Worm (Caenorhabditis elegans): ENCODE data around the gene F53E4.2.
A peak's percentile ranks its signal among the peaks of the same experiment; 100 is the strongest.
"Not testable (repeated sequence)": the region's sequence is repeated elsewhere in the genome, so short reads cannot be mapped to it uniquely, and the experiment has no call there.

Gene F53E4.2

ce11 chrV:15612886-15613285 lies 41.3 kb upstream of the F53E4.2 start, which contains the start of gene str-263:
Gene str-263 (plus strand): TSS chrV:15613186.
- TF ChIP-seq ceh-83 (GFP tag; optimal IDR thresholded peaks at IDR 0.05): no peak
- no peak for TF ChIP-seq nhr-237 (tag; optimal IDR thresholded peaks at IDR 0.05)
- TF ChIP-seq zip-8 (tag; optimal IDR thresholded peaks at IDR 0.05): no peak
- TF ChIP-seq ham-2 (GFP tag; optimal IDR thresholded peaks at IDR 0.05): no peak
- no peak for TF ChIP-seq mep-1 (tag; optimal IDR thresholded peaks at IDR 0.05)

DNA sequence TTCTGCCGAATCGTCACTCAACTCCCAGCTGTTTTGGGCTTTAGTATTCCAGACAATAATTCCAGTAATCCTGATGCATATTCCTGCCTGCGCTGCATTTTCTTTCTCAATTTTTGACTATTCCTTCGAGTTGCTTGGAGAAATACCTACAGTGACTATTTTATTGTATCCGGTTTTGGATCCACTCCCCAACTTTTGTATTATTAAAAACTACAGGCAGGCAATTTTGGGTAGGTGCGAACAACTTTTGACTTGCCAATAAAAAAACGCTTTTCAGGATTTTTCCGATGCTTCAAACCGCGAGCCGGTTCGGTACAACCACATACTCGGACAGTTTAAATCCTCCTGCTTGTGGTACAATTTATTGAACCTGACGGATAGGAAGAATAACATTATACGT lies 39.7 kb upstream of the F53E4.2 start:
- TF ChIP-seq elt-1 (tag; optimal IDR thresholded peaks at IDR 0.05; ENCODE audit: borderline replicate concordance, insufficient read depth) (no peak), ham-2 (GFP tag; optimal IDR thresholded peaks at IDR 0.05) (no peak), nhr-28 (tag; optimal IDR thresholded peaks at IDR 0.05) (no peak), nhr-237 (tag; optimal IDR thresholded peaks at IDR 0.05) (no peak), M03D4.4 (tag; optimal IDR thresholded peaks at IDR 0.05) (no peak), nhr-12 (tag; optimal IDR thresholded peaks at IDR 0.05) (no peak), lin-13 (tag; optimal IDR thresholded peaks at IDR 0.05) (no peak)

- TF ChIP-seq nhr-2 (tag; optimal IDR thresholded peaks at IDR 0.05) (no peak), ceh-83 (GFP tag; optimal IDR thresholded peaks at IDR 0.05) (no peak), ztf-11 (tag; optimal IDR thresholded peaks at IDR 0.05) (no peak), pha-4 (tag; optimal IDR thresholded peaks at IDR 0.05) (no peak), drap-1 (GFP tag; optimal IDR thresholded peaks at IDR 0.05) (no peak), mep-1 (tag; optimal IDR thresholded peaks at IDR 0.05) (no peak)
These were observed 32.7 kb upstream of the F53E4.2 start, which contains the start of gene C55A1.1 for ce11 chrV:15621518-15621917. Gene C55A1.1 (plus strand): TSS chrV:15621818.

DNA sequence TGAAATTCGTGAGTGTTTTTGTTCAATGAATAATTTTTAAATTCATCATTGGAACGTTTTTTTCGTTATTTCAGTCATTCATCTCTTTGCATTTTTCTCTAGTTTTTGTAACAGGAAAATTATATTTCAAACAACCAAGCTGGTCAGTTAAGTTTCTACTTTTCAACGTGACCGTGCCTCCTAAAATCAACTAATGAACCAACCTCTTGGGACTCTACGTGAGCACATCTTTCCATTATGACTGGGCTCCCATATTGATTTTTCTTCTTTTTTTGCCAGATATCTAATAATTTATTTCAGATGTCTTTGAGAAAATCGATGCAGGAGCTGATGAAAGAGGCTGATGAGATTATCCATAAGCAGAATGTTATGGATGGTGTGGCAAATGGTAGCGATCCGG lies 28.7 kb upstream of the F53E4.2 start, which contains the start of gene C55A1.11:
TSS of gene C55A1.11 (plus strand) at position 301 of the 400 bp plus-strand sequence.
- TF ChIP-seq sptf-1 (tag; optimal IDR thresholded peaks at IDR 0.05) (no peak), pha-4 (tag; optimal IDR thresholded peaks at IDR 0.05) (no peak), flh-1 (GFP tag; optimal IDR thresholded peaks at IDR 0.05) (no peak), M03D4.4 (tag; optimal IDR thresholded peaks at IDR 0.05) (no peak), nhr-12 (tag; optimal IDR thresholded peaks at IDR 0.05) (no peak), ceh-43 (GFP tag; optimal IDR thresholded peaks at IDR 0.05) (no peak), ceh-83 (GFP tag; optimal IDR thresholded peaks at IDR 0.05) (no peak), bed-3 (GFP tag; optimal IDR thresholded peaks at IDR 0.05) (no peak)

ce11 chrV:15629543-15629942 lies 24.7 kb upstream of the F53E4.2 start, which contains the start of gene str-248:
Gene str-248 (minus strand): TSS chrV:15629643.
- TF ChIP-seq sptf-1 (tag; optimal IDR thresholded peaks at IDR 0.05): no peak
- TF ChIP-seq zip-8 (tag; optimal IDR thresholded peaks at IDR 0.05): no peak

- TF ChIP-seq zip-8 (tag; optimal IDR thresholded peaks at IDR 0.05) (no peak), ces-1 (GFP tag; optimal IDR thresholded peaks at IDR 0.05) (peak; percentile 13)
These were observed 15.4 kb upstream of the F53E4.2 start, which contains the start of gene srz-44 for ce11 chrV:15638853-15639252. Gene srz-44 (minus strand): TSS chrV:15638953.

DNA sequence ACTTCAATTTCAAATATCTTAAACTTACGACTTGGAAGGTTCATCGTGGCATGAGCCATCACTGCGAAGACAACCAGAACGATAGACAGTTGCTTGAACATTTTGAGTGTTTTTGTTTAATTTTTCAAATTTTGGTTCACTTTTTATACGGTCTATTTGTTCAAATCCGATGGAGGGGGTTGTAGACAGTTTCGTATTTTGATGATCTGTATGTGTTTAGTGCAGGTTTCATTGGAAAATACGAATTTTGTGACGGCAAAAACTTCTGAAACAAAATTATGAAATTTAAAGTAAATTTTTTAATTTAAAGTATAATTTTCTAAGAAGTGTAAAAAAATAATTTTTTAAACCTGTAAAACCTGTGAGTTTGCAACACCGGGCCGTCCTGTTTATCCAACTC lies 11.0 kb upstream of the F53E4.2 start, which contains the start of gene C55A1.4:
TSS of gene C55A1.4 (minus strand) at position 101 of the 400 bp plus-strand sequence.
- TF ChIP-seq unc-39 (tag; optimal IDR thresholded peaks at IDR 0.05); blmp-1 (tag; optimal IDR thresholded peaks at IDR 0.05); ces-1 (GFP tag; optimal IDR thresholded peaks at IDR 0.05): not testable (repeated sequence)

- TF ChIP-seq cnd-1 (tag; optimal IDR thresholded peaks at IDR 0.05) (no peak), lin-32 (GFP tag; optimal IDR thresholded peaks at IDR 0.05) (no peak), mab-5 (tag; optimal IDR thresholded peaks at IDR 0.05) (no peak), elt-1 (tag; optimal IDR thresholded peaks at IDR 0.05; ENCODE audit: borderline replicate concordance, insufficient read depth) (no peak), blmp-1 (tag; optimal IDR thresholded peaks at IDR 0.05) (no peak), lin-13 (tag; optimal IDR thresholded peaks at IDR 0.05) (no peak), ces-1 (GFP tag; optimal IDR thresholded peaks at IDR 0.05) (no peak), unc-62 (GFP tag; optimal IDR thresholded peaks at IDR 0.05) (no peak), ceh-83 (GFP tag; optimal IDR thresholded peaks at IDR 0.05) (no peak), drap-1 (GFP tag; optimal IDR thresholded peaks at IDR 0.05) (no peak), nhr-12 (tag; optimal IDR thresholded peaks at IDR 0.05) (no peak), snpc-4 (tag; optimal IDR thresholded peaks at IDR 0.05) (no peak), nhr-28 (tag; optimal IDR thresholded peaks at IDR 0.05) (no peak), pha-4 (tag; optimal IDR thresholded peaks at IDR 0.05) (no peak), nhr-237 (tag; optimal IDR thresholded peaks at IDR 0.05) (no peak), sem-2 (GFP tag; optimal IDR thresholded peaks at IDR 0.05) (no peak)
These were observed 9.6 kb upstream of the F53E4.2 start, which contains the start of gene str-23 for ce11 chrV:15644575-15644974. Gene str-23 (plus strand): TSS chrV:15644875.
